Worm (Caenorhabditis elegans): ENCODE measurements around the gene Y50D4C.3.

ce11 chrV:903460-903859 lies 41.6 kb downstream of the Y50D4C.3 start, which contains the start of gene fmo-5:
- TF ChIP-seq ceh-18 (tag; optimal IDR thresholded peaks at IDR 0.05): no peak
- no peak for TF ChIP-seq C08G9.2 (tag; optimal IDR thresholded peaks at IDR 0.05)
- TF ChIP-seq nhr-11 (tag; optimal IDR thresholded peaks at IDR 0.05): no peak
- TF ChIP-seq ets-4 (tag; optimal IDR thresholded peaks at IDR 0.05): no peak
- no peak for TF ChIP-seq ceh-6 (GFP tag; optimal IDR thresholded peaks at IDR 0.05)
- TF ChIP-seq fkh-10 (GFP tag; optimal IDR thresholded peaks at IDR 0.05): no peak
- no peak for TF ChIP-seq sox-4 (tag; optimal IDR thresholded peaks at IDR 0.05)
